Worm (Caenorhabditis elegans) whole organism, L4 larva: Measurements from ENCODE around the gene F46F3.3.

Source experiments
- Y75B8A.6 ChIP-seq: fragments of 200-800 bp; sonication (Bioruptor generic); IDR thresholded peaks from 2 replicates; pipeline ENCODE4 v1.3.6; 2022; ENCODE audit warnings: missing genetic modification reagents, missing genetic modification characterization, missing compliant biosample characterization
- ceh-82 ChIP-seq: sonication (generic microtip); optimal IDR thresholded peaks from 2 replicates; lab custom pipeline; 2017; ENCODE audit warnings: missing biosample characterization, missing genetic modification characterization
- egl-27 ChIP-seq: sonication (generic microtip); optimal IDR thresholded peaks from 3 replicates; lab custom pipeline; 2017; ENCODE audit warnings: missing biosample characterization, missing genetic modification reagents, missing genetic modification characterization
- fkh-10 ChIP-seq: fragments of 150-350 bp; optimal IDR thresholded peaks from 2 replicates; lab custom pipeline; 2014; ENCODE audit warnings: missing biosample characterization, missing genetic modification reagents, missing genetic modification characterization
- hlh-30 ChIP-seq: sonication (generic microtip); optimal IDR thresholded peaks from 2 replicates; lab custom pipeline; 2017; ENCODE audit warnings: antibody characterized with exemption, mild to moderate bottlenecking, missing genetic modification characterization, missing compliant biosample characterization; ENCODE audit not compliant: insufficient read depth
- lin-13 ChIP-seq: fragments of 150-350 bp; optimal IDR thresholded peaks from 2 replicates; lab custom pipeline; 2014; ENCODE audit warnings: missing biosample characterization, missing genetic modification reagents, missing genetic modification characterization
- lin-15B ChIP-seq: fragments of 150-350 bp; sonication (generic microtip); optimal IDR thresholded peaks from 3 replicates; lab custom pipeline; 2014; ENCODE audit warnings: missing biosample characterization, missing genetic modification characterization
- nhr-11 ChIP-seq: fragments of 150-350 bp; optimal IDR thresholded peaks from 2 replicates; lab custom pipeline; 2014; ENCODE audit warnings: missing biosample characterization, missing genetic modification characterization
- nhr-25 ChIP-seq: sonication (generic microtip); optimal IDR thresholded peaks from 2 replicates; lab custom pipeline; 2017; ENCODE audit warnings: missing genetic modification characterization, mild to moderate bottlenecking, missing compliant biosample characterization, antibody characterized with exemption, moderate library complexity, borderline replicate concordance; ENCODE audit not compliant: insufficient read depth
- pha-4 ChIP-seq, 2 experiments: fragments of 150-350 bp in 1 of 2; fragments of 200-800 bp in 1 of 2; sonication (Bioruptor generic) in 1 of 2; IDR thresholded peaks in 1 of 2; optimal IDR thresholded peaks in 1 of 2; 2 replicates each; pipeline versions ENCODE4 v1.3.6 to Lab custom; 2014 to 2022; ENCODE audit warnings: missing genetic modification characterization in 2 of 2, missing genetic modification reagents in 2 of 2, missing biosample characterization in 1 of 2, missing compliant biosample characterization in 1 of 2

ce11 chrV:11638634-11639117, 28.6 kb upstream of the F46F3.3 start:
- no peak for TF ChIP-seq nhr-25 (tag; lab: Kevin White, UChicago)
- TF ChIP-seq egl-27 (tag; lab: Kevin White, UChicago) = no peak
- no peak for TF ChIP-seq lin-15B (tag; lab: Kevin White, UChicago)
- no peak for TF ChIP-seq fkh-10 (GFP tag; lab: Kevin White, UChicago)
- no peak for TF ChIP-seq pha-4 (GFP tag; IDR thresholded peaks at IDR 0.05; lab: Robert Waterston, UW)
- TF ChIP-seq pha-4 (tag; optimal IDR thresholded peaks at IDR 0.05; lab: Kevin White, UChicago) = peak; percentile 73
- TF ChIP-seq nhr-11 (tag; lab: Kevin White, UChicago) = peak; percentile 65
- TF ChIP-seq hlh-30 (tag; lab: Kevin White, UChicago) = peak; percentile 74
- no peak for TF ChIP-seq ceh-82 (tag; lab: Kevin White, UChicago)
- no peak for TF ChIP-seq Y75B8A.6
- TF ChIP-seq lin-13 (GFP tag; lab: Kevin White, UChicago) = no peak
